Fruit fly (Drosophila melanogaster) whole organism, prepupa: Measurements from ENCODE around the gene unk.

Experiments used
- CG31627 ChIP-seq: fragments of 200-800 bp; sonication (Bioruptor generic); optimal IDR thresholded peaks from 3 replicates; lab custom pipeline; 2016; ENCODE audit warnings: missing biosample characterization, missing genetic modification characterization
- CG8632 ChIP-seq: fragments of 200-800 bp; sonication (Bioruptor generic); optimal IDR thresholded peaks from 3 replicates; lab custom pipeline; 2016; ENCODE audit warnings: missing biosample characterization, missing genetic modification characterization
- Eip93F ChIP-seq: fragments of 200-800 bp; sonication (Bioruptor generic); optimal IDR thresholded peaks from 2 replicates; lab custom pipeline; 2016; ENCODE audit warnings: missing biosample characterization, mild to moderate bottlenecking, missing genetic modification characterization
- Gug ChIP-seq: fragments of 200-800 bp; sonication (Bioruptor generic); IDR thresholded peaks from 2 replicates; pipeline ENCODE4 v1.3.6; 2022; ENCODE audit warnings: missing biosample characterization, missing genetic modification characterization
- Hr38 ChIP-seq: sonication (Bioruptor generic); optimal IDR thresholded peaks from 2 replicates; lab custom pipeline; 2016; ENCODE audit warnings: missing biosample characterization, missing genetic modification characterization
- OdsH ChIP-seq: fragments of 200-800 bp; sonication (Bioruptor generic); optimal IDR thresholded peaks from 3 replicates; lab custom pipeline; 2016; ENCODE audit warnings: missing biosample characterization, missing genetic modification characterization
- achi ChIP-seq: fragments of 200-800 bp; sonication (Bioruptor generic); optimal IDR thresholded peaks from 3 replicates; lab custom pipeline; 2016; ENCODE audit warnings: missing biosample characterization, missing genetic modification characterization
- fkh ChIP-seq: fragments of 200-800 bp; sonication (Bioruptor generic); optimal IDR thresholded peaks from 3 replicates; lab custom pipeline; 2017; ENCODE audit warnings: missing biosample characterization, mild to moderate bottlenecking, missing genetic modification characterization, moderate library complexity
- lz ChIP-seq: fragments of 200-800 bp; sonication (Bioruptor generic); optimal IDR thresholded peaks from 3 replicates; lab custom pipeline; 2016; ENCODE audit warnings: missing biosample characterization, missing genetic modification characterization
- svp ChIP-seq: fragments of 200-800 bp; sonication (Bioruptor generic); peaks from one replicate; lab custom pipeline; 2016; ENCODE audit warnings: missing biosample characterization, missing genetic modification characterization

DNA sequence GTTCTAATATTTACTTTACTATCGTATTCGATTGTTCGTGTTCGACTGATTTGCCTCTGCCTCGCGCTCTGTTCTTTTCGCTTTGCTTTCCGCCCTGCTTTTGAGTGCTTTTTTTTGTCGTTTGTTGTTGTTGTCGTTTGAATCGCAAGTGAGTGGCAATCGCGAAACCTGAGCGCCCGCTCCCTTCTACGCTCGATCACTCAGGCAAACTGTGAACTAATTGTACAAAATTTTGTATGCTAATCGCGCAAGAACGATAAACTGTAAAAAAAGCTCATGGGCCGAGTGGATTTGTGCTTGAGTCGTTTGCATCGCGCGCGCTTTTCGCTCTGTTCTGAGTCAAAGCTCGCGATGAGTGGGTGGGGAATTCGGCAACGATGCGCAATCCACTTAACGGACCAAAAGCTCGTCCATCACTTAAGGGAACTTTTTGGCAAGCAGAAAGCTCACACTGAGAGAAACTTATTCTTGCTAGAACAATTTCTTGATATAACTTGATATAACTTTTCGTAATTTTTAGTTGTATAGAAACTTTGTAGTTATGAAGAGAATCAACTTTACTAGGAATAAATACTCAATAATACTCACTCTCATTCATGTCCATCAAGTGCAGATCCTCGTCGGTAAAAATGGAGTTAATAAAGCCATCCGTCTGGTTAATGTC lies 33.6 kb upstream of the unk start:
- TF ChIP-seq svp (GFP tag; lab: Kevin White, UChicago) (peak; percentile 88), fkh (GFP tag; lab: Kevin White, UChicago) (no peak), lz (GFP tag; lab: Kevin White, UChicago) (peak; percentile 70), Hr38 (GFP tag; lab: Kevin White, UChicago) (no peak), CG31627 (GFP tag; lab: Kevin White, UChicago) (peak; percentile 50), Eip93F (GFP tag; lab: Kevin White, UChicago) (peak; percentile 57), Gug (GFP tag; lab: Robert Waterston, UW) (no peak), CG8632 (GFP tag; lab: Kevin White, UChicago) (peak; percentile 21), OdsH (GFP tag; lab: Kevin White, UChicago) (peak; percentile 12), achi (GFP tag; lab: Kevin White, UChicago) (peak; percentile 10)
